Worm (Caenorhabditis elegans) whole organism, young adult: Measurements from ENCODE around the gene ZK643.2.

Experiments used
- B0019.2 ChIP-seq: fragments of 200-800 bp; sonication (Bioruptor generic); conservative IDR thresholded peaks from 2 replicates; pipeline ENCODE4 v1.3.6; 2022; ENCODE audit warnings: missing genetic modification reagents, missing genetic modification characterization, missing compliant biosample characterization
- B0336.3 ChIP-seq: fragments of 200-800 bp; sonication (Bioruptor generic); IDR thresholded peaks from 2 replicates; pipeline ENCODE4 v1.3.6; 2022; ENCODE audit warnings: missing genetic modification characterization, missing compliant biosample characterization
- F22D6.2 ChIP-seq: sonication (generic microtip); optimal IDR thresholded peaks from 2 replicates; lab custom pipeline; 2016; ENCODE audit warnings: mild to moderate bottlenecking, missing genetic modification characterization, missing compliant biosample characterization
- F23B12.7 ChIP-seq: sonication (generic microtip); optimal IDR thresholded peaks from 2 replicates; lab custom pipeline; 2017; ENCODE audit warnings: missing genetic modification characterization, mild to moderate bottlenecking, missing compliant biosample characterization, antibody characterized with exemption, moderate library complexity; ENCODE audit not compliant: insufficient read depth
- F49E8.2 ChIP-seq: sonication (generic microtip); optimal IDR thresholded peaks from 3 replicates; lab custom pipeline; 2017; ENCODE audit warnings: missing genetic modification characterization, mild to moderate bottlenecking, missing compliant biosample characterization, antibody characterized with exemption, moderate library complexity; ENCODE audit not compliant: insufficient read depth
- F52B5.7 ChIP-seq: sonication (generic microtip); optimal IDR thresholded peaks from 2 replicates; lab custom pipeline; 2016; ENCODE audit warnings: mild to moderate bottlenecking, missing genetic modification characterization, missing compliant biosample characterization
- F57C9.4 ChIP-seq: sonication (generic microtip); optimal IDR thresholded peaks from 2 replicates; lab custom pipeline; 2017; ENCODE audit warnings: mild to moderate bottlenecking, missing genetic modification characterization, missing compliant biosample characterization
- K11D2.4 ChIP-seq: fragments of 200-800 bp; sonication (Bioruptor generic); IDR thresholded peaks from 2 replicates; pipeline ENCODE4 v1.3.6; 2022; ENCODE audit warnings: missing genetic modification reagents, missing genetic modification characterization, missing compliant biosample characterization
- Y53G8AR.9 ChIP-seq: fragments of 200-800 bp; sonication (Bioruptor generic); conservative IDR thresholded peaks from 2 replicates; pipeline ENCODE4 v1.3.6; 2022; ENCODE audit warnings: missing genetic modification reagents, missing genetic modification characterization, missing compliant biosample characterization
- Y79H2A.3 ChIP-seq: fragments of 200-800 bp; sonication (Bioruptor generic); conservative IDR thresholded peaks from 2 replicates; pipeline ENCODE4 v1.3.6; 2022; ENCODE audit warnings: missing genetic modification reagents, missing genetic modification characterization, missing compliant biosample characterization
- Y95B8A.8 ChIP-seq: fragments of 200-800 bp; sonication (Bioruptor generic); IDR thresholded peaks from 2 replicates; pipeline ENCODE4 v1.3.6; 2022; ENCODE audit warnings: missing genetic modification reagents, missing genetic modification characterization, missing compliant biosample characterization
- ama-1 ChIP-seq, 3 experiments: fragments of 150-350 bp in 1 of 3; sonication (generic microtip) in 2 of 3; optimal IDR thresholded peaks; 2 replicates each; lab custom pipeline; 2014 to 2018; ENCODE audit warnings: missing biosample characterization in 2 of 3, missing genetic modification characterization in 2 of 3, missing genetic modification reagents in 2 of 3
- aptf-2 ChIP-seq: fragments of 200-800 bp; sonication (Bioruptor generic); conservative IDR thresholded peaks from 2 replicates; pipeline ENCODE4 v1.3.6; 2022; ENCODE audit warnings: missing genetic modification reagents, missing genetic modification characterization, missing compliant biosample characterization
- cebp-1 ChIP-seq, 2 experiments: fragments of 200-800 bp in 1 of 2; sonication (Bioruptor generic) in 1 of 2; sonication (generic microtip) in 1 of 2; IDR thresholded peaks in 1 of 2; optimal IDR thresholded peaks in 1 of 2; 2 replicates each; pipeline versions ENCODE4 v1.3.6 to Lab custom; 2017 to 2022; ENCODE audit warnings: missing compliant biosample characterization in 2 of 2, missing genetic modification characterization in 2 of 2, mild to moderate bottlenecking in 1 of 2, missing genetic modification reagents in 1 of 2, moderate library complexity in 1 of 2
- ceh-40 ChIP-seq: fragments of 200-800 bp; sonication (Bioruptor generic); IDR thresholded peaks from 2 replicates; pipeline ENCODE4 v1.3.6; 2022; ENCODE audit warnings: missing genetic modification characterization, missing compliant biosample characterization
- ceh-58 ChIP-seq: fragments of 200-800 bp; sonication (Bioruptor generic); IDR thresholded peaks from 2 replicates; pipeline ENCODE4 v1.3.6; 2022; ENCODE audit warnings: missing genetic modification characterization, missing compliant biosample characterization
- die-1 ChIP-seq: sonication (generic microtip); optimal IDR thresholded peaks from 2 replicates; lab custom pipeline; 2016; ENCODE audit warnings: missing genotype, mild to moderate bottlenecking, missing genetic modification characterization, missing compliant biosample characterization
- him-1 ChIP-seq: sonication (generic microtip); optimal IDR thresholded peaks from 2 replicates; lab custom pipeline; 2016; ENCODE audit warnings: missing genotype, missing genetic modification reagents, missing genetic modification characterization, missing compliant biosample characterization
- hlh-12 ChIP-seq: sonication (generic microtip); optimal IDR thresholded peaks from 2 replicates; lab custom pipeline; 2016; ENCODE audit warnings: missing genetic modification characterization, missing compliant biosample characterization
- hmg-1.2 ChIP-seq: fragments of 200-800 bp; sonication (Bioruptor generic); IDR thresholded peaks from 2 replicates; pipeline ENCODE4 v1.3.6; 2022; ENCODE audit warnings: missing genetic modification reagents, missing genetic modification characterization, missing compliant biosample characterization
- hrde-1 ChIP-seq: sonication (generic microtip); optimal IDR thresholded peaks from 2 replicates; lab custom pipeline; 2016; ENCODE audit warnings: missing genetic modification characterization, mild to moderate bottlenecking, missing compliant biosample characterization, moderate library complexity, missing genotype, missing genetic modification reagents, borderline replicate concordance
- hsf-1 ChIP-seq: fragments of 200-800 bp; sonication (Bioruptor generic); IDR thresholded peaks from 2 replicates; pipeline ENCODE4 v1.3.6; 2022; ENCODE audit warnings: missing genetic modification reagents, missing genetic modification characterization, missing compliant biosample characterization
- madf-8 ChIP-seq: fragments of 200-800 bp; sonication (Bioruptor generic); conservative IDR thresholded peaks from 2 replicates; pipeline ENCODE4 v1.3.6; 2022; ENCODE audit warnings: missing genetic modification reagents, missing genetic modification characterization, missing compliant biosample characterization
- nhr-90 ChIP-seq: sonication (generic microtip); optimal IDR thresholded peaks from 2 replicates; lab custom pipeline; 2016; ENCODE audit warnings: missing genotype, mild to moderate bottlenecking, missing genetic modification characterization, missing compliant biosample characterization
- repo-1 ChIP-seq: sonication (generic microtip); optimal IDR thresholded peaks from 2 replicates; lab custom pipeline; 2017; ENCODE audit warnings: mild to moderate bottlenecking, missing genetic modification characterization, missing compliant biosample characterization
- sea-2 ChIP-seq: fragments of 200-800 bp; sonication (Bioruptor generic); IDR thresholded peaks from 2 replicates; pipeline ENCODE4 v1.3.6; 2022; ENCODE audit warnings: missing genetic modification characterization, missing compliant biosample characterization
- snpc-3.4 ChIP-seq: sonication (generic microtip); optimal IDR thresholded peaks from 2 replicates; lab custom pipeline; 2017; ENCODE audit warnings: missing genetic modification characterization, mild to moderate bottlenecking, missing compliant biosample characterization, antibody characterized with exemption, moderate library complexity, missing genotype, missing genetic modification reagents
- tbx-9 ChIP-seq: sonication (generic microtip); optimal IDR thresholded peaks from 2 replicates; lab custom pipeline; 2016; ENCODE audit warnings: borderline replicate concordance, missing genetic modification characterization, inconsistent platforms, missing compliant biosample characterization
- tlf-1 ChIP-seq: fragments of 200-800 bp; sonication (Bioruptor generic); optimal IDR thresholded peaks from 2 replicates; lab custom pipeline; 2018; ENCODE audit warnings: mild to moderate bottlenecking, missing genetic modification characterization, missing compliant biosample characterization
- unc-130 ChIP-seq: sonication (generic microtip); optimal IDR thresholded peaks from 2 replicates; lab custom pipeline; 2016; ENCODE audit warnings: missing genetic modification reagents, missing genetic modification characterization, missing compliant biosample characterization
- ztf-6 ChIP-seq: fragments of 200-800 bp; sonication (Bioruptor generic); IDR thresholded peaks from 2 replicates; pipeline ENCODE4 v1.3.6; 2022; ENCODE audit warnings: missing genetic modification reagents, missing genetic modification characterization, missing compliant biosample characterization

ZK643.2 gene

ce11 chrIII:9001899-9002298 lies 45.6 kb downstream of the ZK643.2 start, which contains the start of gene rpn-6.2:
Gene rpn-6.2, minus strand, starts transcription at chrIII:9001999.
- TF ChIP-seq nhr-90 (tag; lab: Kevin White, UChicago) = no peak
- TF ChIP-seq hmg-1.2 (GFP tag; lab: Robert Waterston, UW) = no peak
- no peak for TF ChIP-seq F23B12.7 (tag; lab: Kevin White, UChicago)
- no peak for TF ChIP-seq sea-2 (GFP tag; lab: Robert Waterston, UW)
- TF ChIP-seq aptf-2 (GFP tag; lab: Robert Waterston, UW) = no peak
- no peak for TF ChIP-seq ceh-58 (GFP tag; lab: Robert Waterston, UW)
- TF ChIP-seq ceh-40 = no peak
- no peak for TF ChIP-seq F57C9.4 (tag; lab: Kevin White, UChicago)
- no peak for TF ChIP-seq B0019.2
- TF ChIP-seq snpc-3.4 (tag; lab: Kevin White, UChicago) = no peak
- TF ChIP-seq B0336.3 = no peak
- TF ChIP-seq, all 124 proteins: peak for 0

ce11 chrIII:9002545-9002944 lies 46.2 kb downstream of the ZK643.2 start, which contains the start of the genes F59B2.15 and zif-1:
Gene F59B2.15, minus strand, starts transcription at chrIII:9002645.
Gene zif-1, plus strand, starts transcription at chrIII:9002779.
- no peak for TF ChIP-seq ceh-40
- no peak for TF ChIP-seq tbx-9
- TF ChIP-seq F22D6.2 (tag; lab: Kevin White, UChicago) = no peak
- TF ChIP-seq K11D2.4 (GFP tag; lab: Robert Waterston, UW) = no peak
- TF ChIP-seq hlh-12 = no peak
- TF ChIP-seq, all 124 proteins: peak for 0

ce11 chrIII:9004658-9005057 lies 48.3 kb downstream of the ZK643.2 start:
- TF ChIP-seq F49E8.2 (tag; lab: Kevin White, UChicago) (peak; percentile 23), hmg-1.2 (GFP tag; lab: Robert Waterston, UW) (peak; percentile 26; the same call in 1 of the 2 replicates), tlf-1 (GFP tag; lab: Kevin White, UChicago) (peak; percentile 20), hrde-1 (tag; lab: Kevin White, UChicago) (peak; percentile 59), B0336.3 (peak; percentile 59; the same call in 1 of the 2 replicates), nhr-90 (tag; lab: Kevin White, UChicago) (no peak), unc-130 (GFP tag; lab: Kevin White, UChicago) (peak; percentile 8), F52B5.7 (tag; lab: Kevin White, UChicago) (peak; percentile 9), repo-1 (no peak), die-1 (tag; lab: Kevin White, UChicago) (peak; percentile 12), ceh-58 (GFP tag; lab: Robert Waterston, UW) (0 out of 2 replicates have a peak, but pooled peaks have one; percentile 76), madf-8 (GFP tag; lab: Robert Waterston, UW) (no peak; the same call in 1 of the 2 replicates), hsf-1 (GFP tag; lab: Robert Waterston, UW) (peak; percentile 5; the same call in 1 of the 2 replicates), ztf-6 (GFP tag; lab: Robert Waterston, UW) (no peak), ama-1 (optimal IDR thresholded peaks at IDR 0.05; lab: Kevin White, UChicago) (no peak), ama-1 (GFP tag; optimal IDR thresholded peaks at IDR 0.05; lab: Kevin White, UChicago) (peak in 1 of 2 experiments; percentile 44), Y95B8A.8 (GFP tag; lab: Robert Waterston, UW) (peak; percentile 74; the same call in 1 of the 2 replicates), Y53G8AR.9 (GFP tag; lab: Robert Waterston, UW) (0 out of 2 replicates have a peak, but pooled peaks have one; percentile 47), Y79H2A.3 (GFP tag; lab: Robert Waterston, UW) (peak; percentile 63; the same call in 1 of the 2 replicates), snpc-3.4 (tag; lab: Kevin White, UChicago) (no peak), him-1 (tag; lab: Kevin White, UChicago) (peak; percentile 41), cebp-1 (GFP tag; IDR thresholded peaks at IDR 0.05; lab: Robert Waterston, UW) (no peak), cebp-1 (tag; optimal IDR thresholded peaks at IDR 0.05; lab: Kevin White, UChicago) (peak; percentile 29)
- TF ChIP-seq, all 124 proteins: peak for 16
